Worm (Caenorhabditis elegans) whole organism, early embryonic: Measurements from ENCODE around the gene F37C12.21.

Source experiments
- F13C5.2 ChIP-seq: sonication (generic microtip); optimal IDR thresholded peaks from 2 replicates; lab custom pipeline; 2017; ENCODE audit warnings: mild to moderate bottlenecking, missing genetic modification characterization, inconsistent platforms, missing compliant biosample characterization
- ama-1 ChIP-seq: fragments of 150-350 bp; optimal IDR thresholded peaks from 2 replicates; lab custom pipeline; 2014
- ets-7 ChIP-seq: sonication (generic microtip); optimal IDR thresholded peaks from 2 replicates; lab custom pipeline; 2016; ENCODE audit warnings: missing genotype, missing genetic modification characterization, missing compliant biosample characterization
- hmbx-1 ChIP-seq: sonication (generic microtip); optimal IDR thresholded peaks from 2 replicates; lab custom pipeline; 2016; ENCODE audit warnings: mild to moderate bottlenecking, missing genetic modification characterization, missing compliant biosample characterization
- hnd-1 ChIP-seq: sonication (generic microtip); optimal IDR thresholded peaks from 2 replicates; lab custom pipeline; 2016; ENCODE audit warnings: missing genetic modification characterization, missing compliant biosample characterization
- pes-1 ChIP-seq: fragments of 200-800 bp; sonication (Bioruptor generic); IDR thresholded peaks from 2 replicates; pipeline ENCODE4 v1.3.6; 2022; ENCODE audit warnings: missing genetic modification reagents, missing genetic modification characterization, missing compliant biosample characterization
- scrt-1 ChIP-seq: fragments of 200-800 bp; sonication (Bioruptor generic); IDR thresholded peaks from 2 replicates; pipeline ENCODE4 v1.3.6; 2022; ENCODE audit warnings: missing genetic modification characterization, missing compliant biosample characterization
- tra-4 ChIP-seq: sonication (generic microtip); optimal IDR thresholded peaks from 2 replicates; lab custom pipeline; 2017; ENCODE audit warnings: missing genetic modification characterization, missing compliant biosample characterization

DNA sequence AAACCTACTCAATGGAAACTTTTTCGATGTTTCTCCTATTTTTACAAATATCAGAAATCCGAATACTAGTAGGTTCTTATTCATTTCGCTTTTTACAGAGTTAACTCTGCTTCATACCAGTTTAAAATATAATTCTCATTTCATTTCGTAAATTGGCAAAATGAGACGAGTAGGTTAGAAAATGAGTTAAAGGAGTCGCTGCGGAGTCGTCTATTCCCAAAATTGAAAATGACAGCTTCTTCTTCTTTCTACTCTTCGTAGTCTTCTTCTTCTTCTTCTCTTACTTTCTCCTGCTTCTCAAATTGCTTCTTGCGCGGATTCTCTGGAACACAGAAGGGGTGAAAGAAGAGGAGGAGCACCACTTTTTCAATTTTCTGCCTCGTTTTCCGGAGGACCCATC, 43.4 kb upstream of the F37C12.21 start, which contains the start of gene glr-2:
- no peak for TF ChIP-seq tra-4 (tag; lab: Kevin White, UChicago)
- no peak for TF ChIP-seq ama-1
- no peak for TF ChIP-seq F13C5.2 (tag; lab: Kevin White, UChicago)
- TF ChIP-seq hnd-1: no peak
- TF ChIP-seq pes-1 (GFP tag; lab: Robert Waterston, UW): no peak
- no peak for TF ChIP-seq scrt-1 (GFP tag; lab: Robert Waterston, UW)
- TF ChIP-seq ets-7 (tag; lab: Kevin White, UChicago): no peak
- no peak for TF ChIP-seq hmbx-1 (tag; lab: Kevin White, UChicago)
